Worm (Caenorhabditis elegans) whole organism, L2 larva: Measurements from ENCODE around the gene C02E7.6.

Experiments
- F13H6.1 ChIP-seq: sonication (generic microtip); optimal IDR thresholded peaks from 2 replicates; lab custom pipeline; 2016; ENCODE audit warnings: missing genetic modification characterization, missing compliant biosample characterization
- R02D3.7 ChIP-seq: fragments of 150-350 bp; optimal IDR thresholded peaks from 2 replicates; lab custom pipeline; 2014; ENCODE audit warnings: missing biosample characterization, missing genetic modification characterization
- Y55F3AM.14 ChIP-seq: fragments of 200-800 bp; sonication (Bioruptor generic); optimal IDR thresholded peaks from 2 replicates; lab custom pipeline; 2018; ENCODE audit warnings: mild to moderate bottlenecking, missing genetic modification characterization, missing compliant biosample characterization
- ZK546.5 ChIP-seq: sonication (generic microtip); optimal IDR thresholded peaks from 2 replicates; lab custom pipeline; 2017; ENCODE audit warnings: missing biosample characterization, missing genetic modification characterization
- alr-1 ChIP-seq: fragments of 150-350 bp; optimal IDR thresholded peaks from 2 replicates; lab custom pipeline; 2014; ENCODE audit warnings: missing biosample characterization, missing genetic modification characterization
- aly-2 ChIP-seq: fragments of 150-350 bp; optimal IDR thresholded peaks from 2 replicates; lab custom pipeline; 2014; ENCODE audit warnings: missing biosample characterization, missing genetic modification characterization
- ama-1 ChIP-seq: fragments of 150-350 bp; optimal IDR thresholded peaks from 2 replicates; lab custom pipeline; 2018; ENCODE audit warnings: inconsistent platforms
- blmp-1 ChIP-seq: sonication (generic microtip); optimal IDR thresholded peaks from 2 replicates; lab custom pipeline; 2017; ENCODE audit warnings: missing genetic modification characterization, mild to moderate bottlenecking, missing compliant biosample characterization, antibody characterized with exemption, moderate library complexity; ENCODE audit not compliant: insufficient read depth
- ceh-16 ChIP-seq: fragments of 150-350 bp; optimal IDR thresholded peaks from 2 replicates; lab custom pipeline; 2014; ENCODE audit warnings: missing biosample characterization, missing genetic modification characterization
- crh-2 ChIP-seq: sonication (generic microtip); optimal IDR thresholded peaks from 2 replicates; lab custom pipeline; 2017; ENCODE audit warnings: missing biosample characterization, missing genetic modification characterization
- dmd-4 ChIP-seq: sonication (generic microtip); optimal IDR thresholded peaks from 2 replicates; lab custom pipeline; 2017; ENCODE audit warnings: missing biosample characterization, missing genetic modification characterization
- egl-27 ChIP-seq: sonication (generic microtip); optimal IDR thresholded peaks from 3 replicates; lab custom pipeline; 2017; ENCODE audit warnings: missing biosample characterization, missing genetic modification reagents, missing genetic modification characterization
- elt-1 ChIP-seq: fragments of 150-350 bp; optimal IDR thresholded peaks from 2 replicates; lab custom pipeline; 2014; ENCODE audit warnings: missing biosample characterization, missing genetic modification characterization
- elt-3 ChIP-seq: sonication (generic microtip); optimal IDR thresholded peaks from 2 replicates; lab custom pipeline; 2017; ENCODE audit warnings: missing biosample characterization, missing genetic modification characterization
- fos-1 ChIP-seq: fragments of 150-350 bp; optimal IDR thresholded peaks from 2 replicates; lab custom pipeline; 2014; ENCODE audit warnings: missing biosample characterization, missing genetic modification characterization
- gmeb-1 ChIP-seq: fragments of 150-350 bp; optimal IDR thresholded peaks from 2 replicates; lab custom pipeline; 2014; ENCODE audit warnings: missing biosample characterization, missing genetic modification characterization
- lin-11 ChIP-seq: fragments of 150-350 bp; sonication (generic microtip); optimal IDR thresholded peaks from 2 replicates; lab custom pipeline; 2014; ENCODE audit warnings: missing biosample characterization, missing genetic modification characterization, inconsistent platforms, mixed read lengths
- lsy-2 ChIP-seq, 2 experiments: fragments of 150-350 bp in 1 of 2; sonication (generic microtip) in 1 of 2; optimal IDR thresholded peaks; 2 replicates each; lab custom pipeline; 2014 to 2017; ENCODE audit warnings: missing biosample characterization in 2 of 2, missing genetic modification characterization in 2 of 2
- mab-5 ChIP-seq: fragments of 150-350 bp; optimal IDR thresholded peaks from 2 replicates; lab custom pipeline; 2014; ENCODE audit warnings: missing biosample characterization, missing genetic modification characterization
- mdl-1 ChIP-seq, 2 experiments: fragments of 150-350 bp in 1 of 2; sonication (generic microtip) in 1 of 2; optimal IDR thresholded peaks; 2 replicates each; lab custom pipeline; 2017; ENCODE audit warnings: missing biosample characterization in 2 of 2, missing genetic modification characterization in 2 of 2
- nhr-10 ChIP-seq: sonication (generic microtip); optimal IDR thresholded peaks from 2 replicates; lab custom pipeline; 2017; ENCODE audit warnings: missing biosample characterization, missing genetic modification characterization
- nhr-12 ChIP-seq: fragments of 150-350 bp; optimal IDR thresholded peaks from 2 replicates; lab custom pipeline; 2014; ENCODE audit warnings: missing biosample characterization, missing genetic modification characterization
- nhr-129 ChIP-seq: fragments of 150-350 bp; optimal IDR thresholded peaks from 2 replicates; lab custom pipeline; 2014; ENCODE audit warnings: missing biosample characterization, missing genetic modification characterization
- nhr-21 ChIP-seq: fragments of 150-350 bp; optimal IDR thresholded peaks from 2 replicates; lab custom pipeline; 2014; ENCODE audit warnings: missing biosample characterization, missing genetic modification characterization
- nhr-23 ChIP-seq: fragments of 150-350 bp; optimal IDR thresholded peaks from 2 replicates; lab custom pipeline; 2014; ENCODE audit warnings: missing biosample characterization, missing genetic modification reagents, missing genetic modification characterization
- nhr-6 ChIP-seq: fragments of 150-350 bp; optimal IDR thresholded peaks from 2 replicates; lab custom pipeline; 2014; ENCODE audit warnings: missing biosample characterization, missing genetic modification characterization
- nhr-77 ChIP-seq: fragments of 150-350 bp; optimal IDR thresholded peaks from 2 replicates; lab custom pipeline; 2014; ENCODE audit warnings: missing biosample characterization, missing genetic modification characterization
- sem-4 ChIP-seq: fragments of 150-350 bp; optimal IDR thresholded peaks from 2 replicates; lab custom pipeline; 2014; ENCODE audit warnings: missing biosample characterization, missing genetic modification reagents, missing genetic modification characterization
- skn-1 ChIP-seq: sonication (generic microtip); optimal IDR thresholded peaks from 2 replicates; lab custom pipeline; 2017; ENCODE audit warnings: missing biosample characterization, missing genetic modification characterization
- sma-3 ChIP-seq: sonication (generic microtip); optimal IDR thresholded peaks from 2 replicates; lab custom pipeline; 2016; ENCODE audit warnings: missing genetic modification reagents, missing genetic modification characterization, missing compliant biosample characterization
- sma-9 ChIP-seq, 2 experiments: fragments of 150-350 bp in 1 of 2; sonication (generic microtip) in 1 of 2; optimal IDR thresholded peaks; 2 replicates each; lab custom pipeline; 2014 to 2016; ENCODE audit warnings: missing genetic modification characterization in 2 of 2, mild to moderate bottlenecking in 1 of 2, missing biosample characterization in 1 of 2, missing compliant biosample characterization in 1 of 2, missing genetic modification reagents in 1 of 2, moderate library complexity in 1 of 2
- snpc-4 ChIP-seq: fragments of 150-350 bp; optimal IDR thresholded peaks from 2 replicates; lab custom pipeline; 2014; ENCODE audit warnings: missing biosample characterization, missing genetic modification characterization
- unc-39 ChIP-seq: fragments of 150-350 bp; optimal IDR thresholded peaks from 2 replicates; lab custom pipeline; 2014; ENCODE audit warnings: missing biosample characterization, missing genetic modification characterization
- unc-55 ChIP-seq: fragments of 150-350 bp; sonication (generic microtip); optimal IDR thresholded peaks from 3 replicates; lab custom pipeline; 2014; ENCODE audit warnings: missing biosample characterization, missing genetic modification reagents, missing genetic modification characterization
- unc-62 ChIP-seq: fragments of 150-350 bp; optimal IDR thresholded peaks from 2 replicates; lab custom pipeline; 2014; ENCODE audit warnings: missing biosample characterization, missing genetic modification reagents, missing genetic modification characterization
- zag-1 ChIP-seq: fragments of 150-350 bp; optimal IDR thresholded peaks from 2 replicates; lab custom pipeline; 2014; ENCODE audit warnings: missing biosample characterization, missing genetic modification characterization
- ztf-4 ChIP-seq: fragments of 150-350 bp; optimal IDR thresholded peaks from 2 replicates; lab custom pipeline; 2014; ENCODE audit warnings: missing biosample characterization, missing genetic modification characterization

The C02E7.6 gene

ce11 chrV:4877587-4877986, 41.4 kb upstream of the C02E7.6 start, which contains the start of gene T19H12.6:
TSS of gene T19H12.6 (minus strand) at chrV:4877687.
- no peak for TF ChIP-seq dmd-4 (tag; lab: Kevin White, UChicago)
- no peak for TF ChIP-seq R02D3.7 (tag; lab: Kevin White, UChicago)
- no peak for TF ChIP-seq lin-11 (tag; lab: Kevin White, UChicago)
- TF ChIP-seq crh-2 (tag; lab: Kevin White, UChicago): no peak
- TF ChIP-seq lsy-2 (tag; optimal IDR thresholded peaks at IDR 0.05; lab: Kevin White, UChicago): no peak
- TF ChIP-seq blmp-1 (tag; lab: Kevin White, UChicago): no peak
- no peak for TF ChIP-seq nhr-12 (tag; lab: Kevin White, UChicago)
- TF ChIP-seq sma-3 (GFP tag; lab: Kevin White, UChicago): no peak
- no peak for TF ChIP-seq skn-1 (tag; lab: Kevin White, UChicago)
- TF ChIP-seq unc-55 (GFP tag; lab: Kevin White, UChicago): no peak
- TF ChIP-seq ama-1 (lab: Kevin White, UChicago): no peak
- no peak for TF ChIP-seq zag-1 (tag; lab: Kevin White, UChicago)

- TF ChIP-seq mab-5 (tag; lab: Kevin White, UChicago) (no peak), nhr-10 (tag; lab: Kevin White, UChicago) (no peak), elt-1 (tag; lab: Kevin White, UChicago) (no peak), gmeb-1 (tag; lab: Kevin White, UChicago) (no peak), ceh-16 (tag; lab: Kevin White, UChicago) (no peak), ZK546.5 (no peak), unc-39 (no peak), Y55F3AM.14 (no peak), lsy-2 (tag; optimal IDR thresholded peaks at IDR 0.05; lab: Kevin White, UChicago) (no peak), nhr-129 (tag; lab: Kevin White, UChicago) (no peak), ama-1 (lab: Kevin White, UChicago) (no peak), egl-27 (tag; lab: Kevin White, UChicago) (no peak), zag-1 (tag; lab: Kevin White, UChicago) (no peak), sma-9 (GFP tag; optimal IDR thresholded peaks at IDR 0.05; lab: Kevin White, UChicago) (no peak), sma-9 (tag; optimal IDR thresholded peaks at IDR 0.05; lab: Kevin White, UChicago) (no peak)
Observed at ce11 chrV:4879251-4879650, 39.8 kb upstream of the C02E7.6 start, which contains the start of gene T19H12.15. TSS of gene T19H12.15 (minus strand) at chrV:4879351.

ce11 chrV:4881377-4881776, 37.6 kb upstream of the C02E7.6 start, which contains the start of gene str-32:
TSS of gene str-32 (minus strand) at chrV:4881477.
- TF ChIP-seq ceh-16 (tag; lab: Kevin White, UChicago): no peak
- no peak for TF ChIP-seq skn-1 (tag; lab: Kevin White, UChicago)
- no peak for TF ChIP-seq dmd-4 (tag; lab: Kevin White, UChicago)
- no peak for TF ChIP-seq mab-5 (tag; lab: Kevin White, UChicago)
- TF ChIP-seq fos-1 (tag; lab: Kevin White, UChicago): no peak

DNA sequence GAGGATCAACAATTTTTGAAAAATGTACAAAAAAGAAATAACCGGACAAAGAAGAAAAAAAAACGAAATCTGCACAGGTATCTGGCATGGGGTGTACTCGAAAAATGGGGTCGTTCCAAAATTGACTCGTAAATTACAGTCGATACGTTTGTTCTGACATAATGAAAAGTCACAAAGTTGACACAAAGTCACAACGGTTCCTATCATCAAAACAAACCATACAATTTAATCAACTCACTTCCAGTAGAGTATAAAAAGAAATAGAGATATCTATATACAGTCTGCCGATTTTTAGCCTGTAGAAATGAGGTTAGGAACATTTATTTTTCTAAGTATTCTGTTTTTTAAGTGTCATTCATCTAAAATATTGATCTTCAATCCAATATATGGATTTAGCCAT, 34.5 kb upstream of the C02E7.6 start, which contains the start of gene T19H12.12:
Gene T19H12.12 (plus strand): TSS at position 301 of the 400 bp plus-strand sequence.
- TF ChIP-seq sma-3 (GFP tag; lab: Kevin White, UChicago) (no peak), ztf-4 (tag; lab: Kevin White, UChicago) (no peak), nhr-23 (tag; lab: Kevin White, UChicago) (no peak), aly-2 (tag; lab: Kevin White, UChicago) (no peak), dmd-4 (tag; lab: Kevin White, UChicago) (no peak), nhr-6 (tag; lab: Kevin White, UChicago) (no peak), snpc-4 (no peak), mdl-1 (tag; optimal IDR thresholded peaks at IDR 0.05; lab: Kevin White, UChicago) (no peak), elt-3 (tag; lab: Kevin White, UChicago) (no peak), alr-1 (tag; lab: Kevin White, UChicago) (no peak), mab-5 (tag; lab: Kevin White, UChicago) (no peak), F13H6.1 (tag; lab: Kevin White, UChicago) (no peak), nhr-21 (no peak), nhr-77 (no peak), blmp-1 (tag; lab: Kevin White, UChicago) (no peak), gmeb-1 (tag; lab: Kevin White, UChicago) (no peak), ZK546.5 (no peak), elt-1 (tag; lab: Kevin White, UChicago) (no peak), sem-4 (tag; lab: Kevin White, UChicago) (no peak), unc-62 (GFP tag; lab: Kevin White, UChicago) (no peak)
